Worm (Caenorhabditis elegans): Measurements from ENCODE around the gene srw-26.

srw-26 gene

DNA sequence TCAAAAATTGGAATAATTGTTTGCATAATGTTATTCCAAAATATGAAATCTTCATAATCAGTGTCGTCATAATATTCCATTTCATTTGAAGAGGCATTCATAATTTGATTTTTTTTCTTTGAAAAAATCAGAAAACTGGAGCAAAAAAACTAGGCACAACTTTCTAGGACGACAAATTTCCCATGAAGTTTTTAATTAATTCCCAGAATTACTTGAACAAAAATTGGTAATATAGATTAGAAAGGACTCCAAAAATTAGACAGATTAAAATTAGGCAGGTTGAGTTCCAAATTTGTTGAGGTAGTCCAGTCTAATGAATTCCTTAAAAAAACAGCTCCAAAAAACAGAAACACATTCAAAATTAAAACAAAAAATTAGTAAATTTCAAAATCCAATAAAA is 22.6 kb upstream of the srw-26 start, which contains the start of gene srw-57:
Gene srw-57, minus strand, starts transcription at position 101 of the 400 bp plus-strand sequence.
- no peak for TF ChIP-seq ceh-83 (GFP tag; optimal IDR thresholded peaks at IDR 0.05)

DNA sequence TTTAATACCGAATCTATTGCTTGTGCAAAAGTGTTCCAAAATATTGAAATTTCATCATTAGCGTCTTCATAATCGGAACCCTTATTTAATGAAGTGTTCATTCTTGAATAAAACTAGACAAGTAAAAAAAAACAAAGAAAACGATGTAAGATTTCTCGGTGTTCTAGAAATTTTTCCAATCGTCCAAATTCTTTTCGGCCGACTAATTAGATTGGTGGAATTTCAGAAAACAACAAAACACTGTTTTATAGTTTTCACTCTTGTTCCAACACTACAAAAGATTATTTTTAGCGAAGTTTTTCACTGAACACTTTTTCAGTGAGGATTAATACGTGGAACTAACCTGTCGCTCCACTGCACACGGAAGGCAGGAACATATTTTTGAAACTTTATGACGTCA is 20.5 kb upstream of the srw-26 start, which contains the start of gene srw-56:
Gene srw-56, minus strand, starts transcription at position 101 of the 400 bp plus-strand sequence.
- TF ChIP-seq ces-1 (GFP tag; optimal IDR thresholded peaks at IDR 0.05): no peak
- TF ChIP-seq unc-120 (tag; optimal IDR thresholded peaks at IDR 0.05; ENCODE audit: poor library complexity, severe bottlenecking): no peak
- no peak for TF ChIP-seq sptf-1 (tag; optimal IDR thresholded peaks at IDR 0.05)
- TF ChIP-seq mab-5 (tag; optimal IDR thresholded peaks at IDR 0.05): no peak
- TF ChIP-seq unc-39 (tag; optimal IDR thresholded peaks at IDR 0.05): no peak
- no peak for TF ChIP-seq nhr-76 (tag; optimal IDR thresholded peaks at IDR 0.05)
- no peak for TF ChIP-seq ztf-11 (tag; optimal IDR thresholded peaks at IDR 0.05)
- TF ChIP-seq elt-3 (tag; optimal IDR thresholded peaks at IDR 0.05): no peak
- no peak for TF ChIP-seq bed-3 (GFP tag; optimal IDR thresholded peaks at IDR 0.05)
- TF ChIP-seq lin-13 (tag; optimal IDR thresholded peaks at IDR 0.05): no peak
- TF ChIP-seq cnd-1 (tag; optimal IDR thresholded peaks at IDR 0.05): no peak
- no peak for TF ChIP-seq sem-2 (GFP tag; optimal IDR thresholded peaks at IDR 0.05)
- no peak for TF ChIP-seq ham-2 (GFP tag; optimal IDR thresholded peaks at IDR 0.05)
- no peak for TF ChIP-seq zip-8 (tag; optimal IDR thresholded peaks at IDR 0.05)
- no peak for TF ChIP-seq hlh-1 (tag; optimal IDR thresholded peaks at IDR 0.05)
- TF ChIP-seq snpc-4 (tag; optimal IDR thresholded peaks at IDR 0.05): no peak

ce11 chrV:15950903-15951302 is 18.6 kb upstream of the srw-26 start, which contains the start of gene srw-59:
Gene srw-59 (minus strand): TSS chrV:15951003.
- TF ChIP-seq unc-62 (GFP tag; optimal IDR thresholded peaks at IDR 0.05) (no peak), elt-1 (tag; optimal IDR thresholded peaks at IDR 0.05; ENCODE audit: borderline replicate concordance, insufficient read depth) (no peak), elt-3 (tag; optimal IDR thresholded peaks at IDR 0.05) (no peak), nhr-76 (tag; optimal IDR thresholded peaks at IDR 0.05) (no peak), nhr-237 (tag; optimal IDR thresholded peaks at IDR 0.05) (no peak), blmp-1 (tag; optimal IDR thresholded peaks at IDR 0.05) (no peak), zip-8 (tag; optimal IDR thresholded peaks at IDR 0.05) (no peak), mep-1 (tag; optimal IDR thresholded peaks at IDR 0.05) (no peak), tbx-8 (GFP tag; optimal IDR thresholded peaks at IDR 0.05) (no peak), pha-4 (tag; optimal IDR thresholded peaks at IDR 0.05) (no peak), nhr-2 (tag; optimal IDR thresholded peaks at IDR 0.05) (no peak), unc-39 (tag; optimal IDR thresholded peaks at IDR 0.05) (no peak), bed-3 (GFP tag; optimal IDR thresholded peaks at IDR 0.05) (no peak), drap-1 (GFP tag; optimal IDR thresholded peaks at IDR 0.05) (no peak), snpc-4 (tag; optimal IDR thresholded peaks at IDR 0.05) (no peak), lin-13 (tag; optimal IDR thresholded peaks at IDR 0.05) (no peak), ztf-11 (tag; optimal IDR thresholded peaks at IDR 0.05) (no peak), sptf-1 (tag; optimal IDR thresholded peaks at IDR 0.05) (no peak), nhr-28 (tag; optimal IDR thresholded peaks at IDR 0.05) (no peak)

- no peak for TF ChIP-seq elt-3 (tag; optimal IDR thresholded peaks at IDR 0.05)
- no peak for TF ChIP-seq ceh-43 (GFP tag; optimal IDR thresholded peaks at IDR 0.05)
- no peak for TF ChIP-seq elt-1 (tag; optimal IDR thresholded peaks at IDR 0.05; ENCODE audit: borderline replicate concordance, insufficient read depth)
- TF ChIP-seq nhr-76 (tag; optimal IDR thresholded peaks at IDR 0.05): no peak
- TF ChIP-seq nhr-28 (tag; optimal IDR thresholded peaks at IDR 0.05): no peak
- no peak for TF ChIP-seq mab-5 (tag; optimal IDR thresholded peaks at IDR 0.05)
- TF ChIP-seq lin-13 (tag; optimal IDR thresholded peaks at IDR 0.05): no peak
- no peak for TF ChIP-seq flh-1 (GFP tag; optimal IDR thresholded peaks at IDR 0.05)
- no peak for TF ChIP-seq lin-32 (GFP tag; optimal IDR thresholded peaks at IDR 0.05)
- TF ChIP-seq mep-1 (tag; optimal IDR thresholded peaks at IDR 0.05): no peak
- TF ChIP-seq sem-2 (GFP tag; optimal IDR thresholded peaks at IDR 0.05): no peak
- no peak for TF ChIP-seq tbx-8 (GFP tag; optimal IDR thresholded peaks at IDR 0.05)
- TF ChIP-seq snpc-4 (tag; optimal IDR thresholded peaks at IDR 0.05): no peak
- TF ChIP-seq ztf-11 (tag; optimal IDR thresholded peaks at IDR 0.05): no peak
- TF ChIP-seq bed-3 (GFP tag; optimal IDR thresholded peaks at IDR 0.05): no peak
- TF ChIP-seq ceh-39 (tag; optimal IDR thresholded peaks at IDR 0.05): no peak
- TF ChIP-seq ceh-83 (GFP tag; optimal IDR thresholded peaks at IDR 0.05): no peak
- TF ChIP-seq zip-8 (tag; optimal IDR thresholded peaks at IDR 0.05): no peak
- TF ChIP-seq ces-1 (GFP tag; optimal IDR thresholded peaks at IDR 0.05): no peak
- no peak for TF ChIP-seq nhr-237 (tag; optimal IDR thresholded peaks at IDR 0.05)
Measured at ce11 chrV:15943125-15943524, 10.8 kb upstream of the srw-26 start, which contains the start of gene srw-53. Gene srw-53 (plus strand): TSS chrV:15943425.

DNA sequence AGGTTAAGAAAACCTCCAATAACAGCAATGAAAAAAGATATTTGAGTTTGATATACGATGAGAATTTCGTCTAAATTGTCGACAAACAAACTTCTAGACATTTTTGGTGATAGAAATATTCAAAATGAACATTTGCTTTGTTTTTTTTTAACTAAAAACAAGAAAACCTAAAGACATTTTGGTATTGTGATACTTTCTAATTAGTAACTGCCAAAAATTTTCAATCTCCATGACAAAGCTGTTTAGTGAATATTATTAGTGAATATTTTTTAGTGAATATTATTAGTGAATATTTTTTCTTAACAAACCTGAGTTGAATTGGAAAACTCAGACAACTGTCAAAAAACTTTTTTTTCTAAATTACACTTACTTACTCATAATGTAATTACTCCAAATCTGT is 8.0 kb upstream of the srw-26 start, which contains the start of gene srw-55:
Gene srw-55, minus strand, starts transcription at position 101 of the 400 bp plus-strand sequence.
- TF ChIP-seq ztf-11 (tag; optimal IDR thresholded peaks at IDR 0.05): no peak
- TF ChIP-seq M03D4.4 (tag; optimal IDR thresholded peaks at IDR 0.05): no peak
- TF ChIP-seq ces-1 (GFP tag; optimal IDR thresholded peaks at IDR 0.05): no peak
- TF ChIP-seq zip-8 (tag; optimal IDR thresholded peaks at IDR 0.05): no peak
- no peak for TF ChIP-seq cnd-1 (tag; optimal IDR thresholded peaks at IDR 0.05)
- TF ChIP-seq sem-2 (GFP tag; optimal IDR thresholded peaks at IDR 0.05): no peak
- no peak for TF ChIP-seq tbx-8 (GFP tag; optimal IDR thresholded peaks at IDR 0.05)
- TF ChIP-seq ham-2 (GFP tag; optimal IDR thresholded peaks at IDR 0.05): no peak
- TF ChIP-seq mab-5 (tag; optimal IDR thresholded peaks at IDR 0.05): no peak
- no peak for TF ChIP-seq flh-1 (GFP tag; optimal IDR thresholded peaks at IDR 0.05)
- no peak for TF ChIP-seq nhr-237 (tag; optimal IDR thresholded peaks at IDR 0.05)
- no peak for TF ChIP-seq mls-2 (tag; optimal IDR thresholded peaks at IDR 0.05)
- no peak for TF ChIP-seq pha-4 (tag; optimal IDR thresholded peaks at IDR 0.05)
